Fruit fly (Drosophila melanogaster): ENCODE measurements around the gene CG45207.

CG45207 gene

DNA sequence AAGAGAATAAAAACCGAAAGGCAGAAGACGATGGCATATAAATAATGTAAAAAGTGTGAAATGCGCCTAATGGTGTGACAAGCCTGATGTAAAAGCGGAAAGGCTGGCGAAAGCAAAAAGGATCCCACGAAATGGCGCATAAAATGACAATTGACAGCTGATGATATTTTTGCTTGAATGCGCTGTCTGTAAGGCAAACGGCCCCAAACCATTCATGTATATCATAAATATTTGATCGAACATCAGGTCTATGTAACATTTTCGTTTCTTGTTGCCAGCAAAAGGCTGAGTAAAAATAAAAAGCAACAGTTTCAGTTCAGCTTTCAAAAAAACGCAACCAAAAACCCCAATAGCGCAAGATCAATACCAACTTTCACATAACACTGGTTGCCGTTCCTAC is 30.8 kb downstream of the CG45207 start, which contains the start of gene CG4520:
CG4520 (plus strand) TSS at position 301 of the 400 bp plus-strand sequence.
- TF ChIP-seq cnc (optimal IDR thresholded peaks at IDR 0.05) (no peak), CG7101 (tag; optimal IDR thresholded peaks at IDR 0.05) (no peak), CG1620 (GFP tag; optimal IDR thresholded peaks at IDR 0.05) (no peak), Crg-1 (GFP tag; optimal IDR thresholded peaks at IDR 0.05) (no peak), toe (GFP tag; optimal IDR thresholded peaks at IDR 0.05) (no peak), CG11617 (GFP tag; optimal IDR thresholded peaks at IDR 0.05) (no peak), CG33017 (tag; optimal IDR thresholded peaks at IDR 0.05) (no peak), pad (GFP tag; optimal IDR thresholded peaks at IDR 0.05) (no peak), ovo (GFP tag; optimal IDR thresholded peaks at IDR 0.05) (no peak), Clk (GFP tag; optimal IDR thresholded peaks at IDR 0.05) (no peak), cic (GFP tag; optimal IDR thresholded peaks at IDR 0.05) (no peak), CG5204 (GFP tag; optimal IDR thresholded peaks at IDR 0.05) (no peak), CG7045 (GFP tag; optimal IDR thresholded peaks at IDR 0.05) (no peak)

DNA sequence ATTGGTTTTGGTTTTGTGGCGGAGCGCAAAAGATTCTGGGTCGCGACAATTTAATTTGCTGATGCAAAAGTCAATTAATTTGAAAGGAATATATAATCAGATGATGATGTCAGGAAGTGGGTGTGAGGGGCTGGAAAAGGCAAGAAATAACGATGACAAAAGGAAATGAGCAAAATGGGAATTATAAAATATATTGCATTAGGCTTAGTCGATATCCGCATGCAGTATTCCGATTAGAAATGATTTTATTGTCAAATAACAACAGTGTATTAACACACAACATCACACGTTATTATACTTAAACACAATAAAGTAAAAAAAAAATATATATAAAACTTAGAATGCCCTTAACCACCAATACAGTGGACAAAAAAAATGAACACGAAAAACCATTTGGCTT is 43.7 kb downstream of the CG45207 start, which contains the start of gene CG34274:
CG34274 (plus strand) TSS at position 301 of the 400 bp plus-strand sequence.
- TF ChIP-seq Hr96 (GFP tag; optimal IDR thresholded peaks at IDR 0.05) (no peak), cnc (optimal IDR thresholded peaks at IDR 0.05) (no peak), CG7101 (tag; optimal IDR thresholded peaks at IDR 0.05) (no peak), Mnt (GFP tag; optimal IDR thresholded peaks at IDR 0.05) (no peak), pad (GFP tag; optimal IDR thresholded peaks at IDR 0.05) (no peak), Crg-1 (GFP tag; optimal IDR thresholded peaks at IDR 0.05) (no peak), CG11617 (GFP tag; optimal IDR thresholded peaks at IDR 0.05) (no peak), CG14711 (tag; optimal IDR thresholded peaks at IDR 0.05) (no peak), bab1 (GFP tag; optimal IDR thresholded peaks at IDR 0.05) (no peak)

DNA sequence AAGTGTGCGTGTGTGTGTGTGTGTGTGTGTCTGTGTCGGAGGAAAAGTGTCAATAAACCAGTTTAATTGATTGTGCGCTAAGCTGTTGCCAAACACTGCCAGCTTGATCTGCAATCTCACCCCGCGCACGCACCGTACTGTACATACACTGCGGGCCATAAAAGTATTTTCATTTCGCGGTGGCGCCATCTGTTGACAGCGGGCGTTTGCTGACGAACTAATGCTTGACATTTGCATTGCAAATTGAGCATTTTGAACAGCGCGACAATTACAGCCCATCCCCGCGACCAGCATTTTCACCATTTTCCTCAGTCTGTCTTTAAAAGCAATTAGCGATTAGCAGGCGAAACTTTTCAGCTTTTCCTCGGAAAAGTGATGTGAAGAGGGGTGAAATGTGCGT is 44.5 kb downstream of the CG45207 start:
- TF ChIP-seq CG11617 (GFP tag; optimal IDR thresholded peaks at IDR 0.05) (no peak), bab1 (GFP tag; optimal IDR thresholded peaks at IDR 0.05) (no peak), Hr96 (GFP tag; optimal IDR thresholded peaks at IDR 0.05) (no peak), toe (GFP tag; optimal IDR thresholded peaks at IDR 0.05) (no peak), CG7045 (GFP tag; optimal IDR thresholded peaks at IDR 0.05) (no peak), CG5204 (GFP tag; optimal IDR thresholded peaks at IDR 0.05) (no peak), tj (GFP tag; optimal IDR thresholded peaks at IDR 0.05) (no peak), Crg-1 (GFP tag; optimal IDR thresholded peaks at IDR 0.05) (no peak), pad (GFP tag; optimal IDR thresholded peaks at IDR 0.05) (no peak), Clk (GFP tag; optimal IDR thresholded peaks at IDR 0.05) (no peak), CG14711 (tag; optimal IDR thresholded peaks at IDR 0.05) (no peak), CG33017 (tag; optimal IDR thresholded peaks at IDR 0.05) (no peak), cic (GFP tag; optimal IDR thresholded peaks at IDR 0.05) (no peak), CG7101 (tag; optimal IDR thresholded peaks at IDR 0.05) (no peak), Mnt (GFP tag; optimal IDR thresholded peaks at IDR 0.05) (no peak), CG1620 (GFP tag; optimal IDR thresholded peaks at IDR 0.05) (no peak), kay (GFP tag; ENCODE audit: borderline replicate concordance) (no peak), cnc (optimal IDR thresholded peaks at IDR 0.05) (no peak), CG12768 (GFP tag; optimal IDR thresholded peaks at IDR 0.05) (no peak)
